Worm (Caenorhabditis elegans): Measurements from ENCODE around the gene H38K22.9.

- TF ChIP-seq nhr-43 (tag; optimal IDR thresholded peaks at IDR 0.05; ENCODE audit: poor library complexity, severe bottlenecking) (no peak), ztf-11 (tag; optimal IDR thresholded peaks at IDR 0.05) (no peak), aly-2 (tag; optimal IDR thresholded peaks at IDR 0.05) (no peak), unc-62 (GFP tag; optimal IDR thresholded peaks at IDR 0.05) (no peak)
Observed at ce11 chrIII:4313061-4313962, 10.6 kb upstream of the H38K22.9 start, which contains the start of the genes evl-14 and dcn-1.
